Worm (Caenorhabditis elegans): ENCODE data around the gene lgc-42.
A peak's percentile ranks its signal among the peaks of the same experiment; 100 is the strongest.

Gene lgc-42

DNA sequence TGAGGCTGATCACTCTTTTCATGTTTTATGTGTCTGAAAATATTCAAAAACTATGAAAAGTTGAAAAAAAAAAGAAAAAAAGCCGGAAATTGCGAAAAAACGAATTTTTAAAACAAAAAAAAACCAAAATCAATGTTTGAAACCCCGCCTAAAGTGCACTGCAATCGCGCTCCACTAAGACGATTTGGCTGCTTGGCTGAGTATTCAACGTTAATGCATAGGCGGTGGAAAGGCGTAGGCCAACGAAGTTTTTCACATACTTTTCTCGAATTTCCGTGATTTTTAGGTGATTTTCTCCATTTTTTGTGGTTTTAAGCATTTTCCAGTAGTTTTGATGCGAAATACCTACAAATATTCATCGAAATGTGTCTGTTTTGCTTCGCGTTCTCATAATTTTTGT lies 47.4 kb upstream of the lgc-42 start, which contains the start of the genes polh-1 and rps-22 (continued):
- no peak for TF ChIP-seq set-16 (GFP tag; IDR thresholded peaks at IDR 0.05)
- no peak for TF ChIP-seq F44E2.7 (GFP tag; IDR thresholded peaks at IDR 0.05)
- peak; percentile 92 for TF ChIP-seq dve-1 (tag; optimal IDR thresholded peaks at IDR 0.05; ENCODE audit: insufficient read depth)
- no peak for TF ChIP-seq nhr-42 (GFP tag; IDR thresholded peaks at IDR 0.05)
- peak; percentile 95 for TF ChIP-seq lin-13 (GFP tag; optimal IDR thresholded peaks at IDR 0.05)
- no peak for TF ChIP-seq gei-8 (GFP tag; optimal IDR thresholded peaks at IDR 0.05)
- no peak for TF ChIP-seq jun-1 (tag; optimal IDR thresholded peaks at IDR 0.05)
- peak; percentile 96 for TF ChIP-seq nhr-6 (tag; optimal IDR thresholded peaks at IDR 0.05)
- TF ChIP-seq fkh-10 (GFP tag; optimal IDR thresholded peaks at IDR 0.05): peak; percentile 66
- TF ChIP-seq pqm-1 (tag; optimal IDR thresholded peaks at IDR 0.05): peak; percentile 19
- TF ChIP-seq nhr-11 (tag; optimal IDR thresholded peaks at IDR 0.05): peak; percentile 85
- TF ChIP-seq nhr-41 (GFP tag; IDR thresholded peaks at IDR 0.05): no peak
- TF ChIP-seq nhr-10 (tag; optimal IDR thresholded peaks at IDR 0.05): no peak
- peak; percentile 87 for TF ChIP-seq nhr-28 (tag; optimal IDR thresholded peaks at IDR 0.05)
- TF ChIP-seq ces-1 (GFP tag; optimal IDR thresholded peaks at IDR 0.05): no peak
- peak; percentile 15 for TF ChIP-seq unc-130 (GFP tag; optimal IDR thresholded peaks at IDR 0.05)
- TF ChIP-seq aly-2 (tag; optimal IDR thresholded peaks at IDR 0.05): no peak
- peak; percentile 93 for TF ChIP-seq mep-1 (tag; optimal IDR thresholded peaks at IDR 0.05)
- no peak for TF ChIP-seq nhr-48 (tag; optimal IDR thresholded peaks at IDR 0.05)
- TF ChIP-seq lin-38 (GFP tag; IDR thresholded peaks at IDR 0.05): peak; percentile 98
- no peak for TF ChIP-seq saeg-2 (GFP tag; IDR thresholded peaks at IDR 0.05)

DNA sequence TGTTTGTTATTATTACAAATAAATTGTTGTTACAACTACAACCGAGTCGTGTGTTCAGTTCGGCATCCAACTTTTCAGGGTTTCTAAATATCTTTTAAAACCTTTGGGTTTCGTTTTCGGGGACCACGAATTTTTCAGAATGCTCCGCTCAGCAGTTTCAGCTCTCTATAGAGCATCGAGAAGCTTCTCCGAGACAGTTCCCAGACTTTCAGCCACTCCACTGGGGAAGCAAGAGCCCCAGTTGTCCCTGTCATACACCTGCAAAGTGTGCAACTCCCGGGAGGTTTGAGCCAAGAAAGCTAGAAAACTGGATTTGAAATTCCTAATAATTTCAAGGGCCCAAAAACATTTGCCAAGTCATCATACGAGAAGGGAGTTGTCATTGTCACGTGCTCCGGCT lies 46.3 kb upstream of the lgc-42 start, which contains the start of gene F53A3.7:
Gene F53A3.7 (plus strand): TSS at position 139 of the 400 bp plus-strand sequence.
- no peak for TF ChIP-seq ctbp-1 (GFP tag; IDR thresholded peaks at IDR 0.05)
- TF ChIP-seq ceh-44 (GFP tag; IDR thresholded peaks at IDR 0.05): no peak
- no peak for TF ChIP-seq nhr-6 (tag; optimal IDR thresholded peaks at IDR 0.05)
- no peak for TF ChIP-seq R02D3.7 (tag; optimal IDR thresholded peaks at IDR 0.05)
- no peak for TF ChIP-seq lin-39 (tag; optimal IDR thresholded peaks at IDR 0.05)
- TF ChIP-seq tra-1 (GFP tag; IDR thresholded peaks at IDR 0.05): peak; percentile 41; the same call in 1 of the 2 replicates
- TF ChIP-seq nhr-77 (tag; optimal IDR thresholded peaks at IDR 0.05): no peak
- TF ChIP-seq spr-1 (tag; optimal IDR thresholded peaks at IDR 0.05): no peak
- TF ChIP-seq jun-1 (tag; optimal IDR thresholded peaks at IDR 0.05): no peak
- TF ChIP-seq egl-43 (GFP tag; IDR thresholded peaks at IDR 0.05): no peak
- no peak for TF ChIP-seq egl-27 (tag; optimal IDR thresholded peaks at IDR 0.05)
- TF ChIP-seq Y48G9A.11 (GFP tag; IDR thresholded peaks at IDR 0.05): peak; percentile 74
- peak; percentile 45; the same call in 1 of the 2 replicates for TF ChIP-seq zfp-3 (GFP tag; conservative IDR thresholded peaks at IDR 0.05)
- no peak for TF ChIP-seq F26F4.8 (GFP tag; conservative IDR thresholded peaks at IDR 0.05)
- peak; percentile 30 for TF ChIP-seq F49E8.2 (tag; optimal IDR thresholded peaks at IDR 0.05; ENCODE audit: borderline replicate concordance)
- TF ChIP-seq madf-5 (GFP tag; IDR thresholded peaks at IDR 0.05): peak in 1 of 2 experiments; percentile 45; a peak in 1 of 4 replicates
- no peak for TF ChIP-seq daf-19 (GFP tag; conservative IDR thresholded peaks at IDR 0.05)
- TF ChIP-seq gei-8 (GFP tag; optimal IDR thresholded peaks at IDR 0.05): no peak
- no peak for TF ChIP-seq arid-1 (GFP tag; conservative IDR thresholded peaks at IDR 0.05)
- TF ChIP-seq cey-2 (tag; optimal IDR thresholded peaks at IDR 0.05; ENCODE audit: borderline replicate concordance, insufficient read depth): no peak
- TF ChIP-seq ceh-62 (tag; optimal IDR thresholded peaks at IDR 0.05): no peak
- peak; percentile 67 for TF ChIP-seq lin-38 (GFP tag; IDR thresholded peaks at IDR 0.05)
- TF ChIP-seq ceh-32 (tag; optimal IDR thresholded peaks at IDR 0.05; ENCODE audit: poor library complexity): no peak
- TF ChIP-seq hlh-30 (tag; optimal IDR thresholded peaks at IDR 0.05; ENCODE audit: insufficient read depth): no peak
- TF ChIP-seq Y5F2A.4 (GFP tag; optimal IDR thresholded peaks at IDR 0.05): no peak
- no peak for TF ChIP-seq daf-8 (GFP tag; IDR thresholded peaks at IDR 0.05)
- no peak for TF ChIP-seq F37D6.2 (tag; optimal IDR thresholded peaks at IDR 0.05)
- TF ChIP-seq hmg-1.1 (GFP tag; IDR thresholded peaks at IDR 0.05): no peak
- TF ChIP-seq ceh-28 (tag; optimal IDR thresholded peaks at IDR 0.05): no peak
- no peak for TF ChIP-seq fkh-10 (GFP tag; optimal IDR thresholded peaks at IDR 0.05)
- TF ChIP-seq nhr-102 (tag; optimal IDR thresholded peaks at IDR 0.05): peak; percentile 25
- no peak for TF ChIP-seq lsy-2 (tag; optimal IDR thresholded peaks at IDR 0.05)
- 0 out of 2 replicates have a peak, but pooled peaks have one; percentile 49 for TF ChIP-seq pha-4 (GFP tag; IDR thresholded peaks at IDR 0.05)
- TF ChIP-seq pha-4 (tag; optimal IDR thresholded peaks at IDR 0.05): no peak
- TF ChIP-seq attf-4 (tag; optimal IDR thresholded peaks at IDR 0.05): no peak

Data from whole organism, L4 larva.